Worm (Caenorhabditis elegans): ENCODE data around the gene usp-46.

DNA sequence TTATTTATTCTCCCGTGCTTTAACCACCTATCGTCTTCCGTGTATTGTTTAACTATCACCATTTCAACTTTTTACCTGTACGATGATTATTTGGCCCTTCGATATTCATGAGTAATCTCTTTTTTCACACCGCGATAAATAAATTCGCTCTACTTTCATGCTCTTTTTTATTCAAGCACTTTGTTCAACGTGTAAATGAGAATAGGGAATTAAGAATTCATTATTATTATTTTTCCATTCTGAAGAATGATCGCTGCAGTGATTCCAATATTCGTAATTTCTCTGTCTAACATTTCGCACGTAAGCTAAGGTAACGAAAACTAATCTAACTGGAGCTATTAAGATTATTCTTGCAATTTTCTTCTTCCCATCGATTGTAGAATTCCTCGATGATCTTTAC is 27.7 kb upstream of the usp-46 start, which contains the start of gene T05G5.4:
- no peak for TF ChIP-seq nhr-11 (tag; optimal IDR thresholded peaks at IDR 0.05)
- no peak for TF ChIP-seq daf-12 (tag; optimal IDR thresholded peaks at IDR 0.05)
- no peak for TF ChIP-seq elt-3 (tag; optimal IDR thresholded peaks at IDR 0.05)

Measured in whole organism, L3 larva.